Fruit fly (Drosophila melanogaster) whole organism, prepupa: Measurements from ENCODE around the gene Vps33B.
A peak's percentile ranks its signal among the peaks of the same experiment; 100 is the strongest.

Experiments used
- Blimp-1 ChIP-seq: fragments of 200-800 bp; sonication (Bioruptor generic); optimal IDR thresholded peaks from 3 replicates; lab custom pipeline; 2017; ENCODE audit warnings: missing biosample characterization, missing genetic modification characterization, mild to moderate bottlenecking, moderate library complexity, missing genetic modification reagents
- CG10631 ChIP-seq: fragments of 200-800 bp; sonication (Bioruptor generic); optimal IDR thresholded peaks from 2 replicates; lab custom pipeline; 2016; ENCODE audit warnings: missing biosample characterization, missing genetic modification characterization
- CG10669 ChIP-seq: fragments of 200-800 bp; sonication (Bioruptor generic); optimal IDR thresholded peaks from 3 replicates; lab custom pipeline; 2018; ENCODE audit warnings: missing biosample characterization, mild to moderate bottlenecking, missing genetic modification characterization, moderate library complexity
- CG11294 ChIP-seq: fragments of 200-800 bp; sonication (Bioruptor generic); IDR thresholded peaks from 2 replicates; pipeline ENCODE4 v1.3.6; 2022; ENCODE audit warnings: missing biosample characterization, missing genetic modification characterization
- CG11762 ChIP-seq: fragments of 200-800 bp; sonication (Bioruptor generic); optimal IDR thresholded peaks from 3 replicates; lab custom pipeline; 2016; ENCODE audit warnings: missing biosample characterization, missing genetic modification characterization; ENCODE audit not compliant: insufficient read depth
- CG11902 ChIP-seq: fragments of 200-800 bp; sonication (Bioruptor generic); optimal IDR thresholded peaks from 3 replicates; lab custom pipeline; 2016; ENCODE audit warnings: missing biosample characterization, missing genetic modification characterization
- CG1621 ChIP-seq: fragments of 200-800 bp; sonication (Bioruptor generic); optimal IDR thresholded peaks from 3 replicates; lab custom pipeline; 2018; ENCODE audit warnings: missing biosample characterization, mild to moderate bottlenecking, missing genetic modification characterization
- CG16779 ChIP-seq: fragments of 200-800 bp; sonication (Bioruptor generic); optimal IDR thresholded peaks from 3 replicates; lab custom pipeline; 2017; ENCODE audit warnings: missing biosample characterization, mild to moderate bottlenecking, missing genetic modification characterization
- CG3032 ChIP-seq: fragments of 200-800 bp; optimal IDR thresholded peaks from 2 replicates; lab custom pipeline; 2019; ENCODE audit warnings: missing biosample characterization, mild to moderate bottlenecking, missing genetic modification characterization, moderate library complexity
- CG31627 ChIP-seq: fragments of 200-800 bp; sonication (Bioruptor generic); optimal IDR thresholded peaks from 3 replicates; lab custom pipeline; 2016; ENCODE audit warnings: missing biosample characterization, missing genetic modification characterization
- CG32006 ChIP-seq: fragments of 200-800 bp; sonication (Bioruptor generic); optimal IDR thresholded peaks from 3 replicates; lab custom pipeline; 2017; ENCODE audit warnings: missing biosample characterization, mild to moderate bottlenecking, missing genetic modification characterization
- CG3919 ChIP-seq: fragments of 200-800 bp; sonication (Bioruptor generic); optimal IDR thresholded peaks from 3 replicates; lab custom pipeline; 2016; ENCODE audit warnings: missing biosample characterization, missing genetic modification characterization
- CG4318 ChIP-seq: fragments of 200-800 bp; sonication (Bioruptor generic); optimal IDR thresholded peaks from 3 replicates; lab custom pipeline; 2017; ENCODE audit warnings: missing biosample characterization, mild to moderate bottlenecking, missing genetic modification characterization
- CG6163 ChIP-seq: fragments of 200-800 bp; sonication (Bioruptor generic); IDR thresholded peaks from 3 replicates; pipeline ENCODE4 v1.3.6; 2022; ENCODE audit warnings: missing biosample characterization, missing genetic modification characterization
- CG6276 ChIP-seq: fragments of 200-800 bp; sonication (Bioruptor generic); optimal IDR thresholded peaks from 2 replicates; lab custom pipeline; 2017; ENCODE audit warnings: missing biosample characterization, mild to moderate bottlenecking, missing genetic modification characterization
- CG6808 ChIP-seq: fragments of 200-800 bp; sonication (Bioruptor generic); optimal IDR thresholded peaks from 3 replicates; lab custom pipeline; 2017; ENCODE audit warnings: missing biosample characterization, missing genetic modification characterization, mild to moderate bottlenecking, moderate library complexity, missing genetic modification reagents
- CG7368 ChIP-seq: fragments of 200-800 bp; sonication (Bioruptor generic); optimal IDR thresholded peaks from 3 replicates; lab custom pipeline; 2016; ENCODE audit warnings: missing biosample characterization, missing genetic modification characterization
- CG8119 ChIP-seq: fragments of 200-800 bp; sonication (Bioruptor generic); IDR thresholded peaks from 3 replicates; pipeline ENCODE4 v1.3.6; 2022; ENCODE audit warnings: missing biosample characterization, missing genetic modification characterization
- CG8319 ChIP-seq: fragments of 200-800 bp; sonication (Bioruptor generic); optimal IDR thresholded peaks from 3 replicates; lab custom pipeline; 2016; ENCODE audit warnings: missing biosample characterization, missing genetic modification characterization
- CG9139 ChIP-seq: fragments of 200-800 bp; sonication (Bioruptor generic); optimal IDR thresholded peaks from 3 replicates; lab custom pipeline; 2017; ENCODE audit warnings: missing biosample characterization, mild to moderate bottlenecking, missing genetic modification characterization
- Eip78C ChIP-seq: fragments of 200-800 bp; sonication (Bioruptor generic); peaks from one replicate; lab custom pipeline; 2016; ENCODE audit warnings: missing biosample characterization, missing genetic modification characterization
- Ets21C ChIP-seq: fragments of 200-800 bp; sonication (Bioruptor generic); optimal IDR thresholded peaks from 3 replicates; lab custom pipeline; 2016; ENCODE audit warnings: missing biosample characterization, missing genetic modification characterization
- Ets96B ChIP-seq: fragments of 200-800 bp; optimal IDR thresholded peaks from 2 replicates; lab custom pipeline; 2019; ENCODE audit warnings: missing biosample characterization, mild to moderate bottlenecking, missing genetic modification characterization, moderate library complexity
- Gug ChIP-seq: fragments of 200-800 bp; sonication (Bioruptor generic); IDR thresholded peaks from 2 replicates; pipeline ENCODE4 v1.3.6; 2022; ENCODE audit warnings: missing biosample characterization, missing genetic modification characterization
- Hr38 ChIP-seq: sonication (Bioruptor generic); optimal IDR thresholded peaks from 2 replicates; lab custom pipeline; 2016; ENCODE audit warnings: missing biosample characterization, missing genetic modification characterization
- Hr39 ChIP-seq: fragments of 200-800 bp; sonication (Bioruptor generic); optimal IDR thresholded peaks from 2 replicates; lab custom pipeline; 2016; ENCODE audit warnings: missing biosample characterization, missing genetic modification characterization
- Hr4 ChIP-seq: fragments of 200-800 bp; sonication (Bioruptor generic); optimal IDR thresholded peaks from 3 replicates; lab custom pipeline; 2016; ENCODE audit warnings: missing biosample characterization, missing genetic modification characterization
- Lpt ChIP-seq: fragments of 200-800 bp; sonication (Bioruptor generic); optimal IDR thresholded peaks from 3 replicates; lab custom pipeline; 2016; ENCODE audit warnings: missing biosample characterization, missing genetic modification characterization
- Met ChIP-seq: fragments of 200-800 bp; sonication (Bioruptor generic); optimal IDR thresholded peaks from 3 replicates; lab custom pipeline; 2016; ENCODE audit warnings: missing biosample characterization, missing genetic modification characterization
- OdsH ChIP-seq: fragments of 200-800 bp; sonication (Bioruptor generic); optimal IDR thresholded peaks from 3 replicates; lab custom pipeline; 2016; ENCODE audit warnings: missing biosample characterization, missing genetic modification characterization
- Smox ChIP-seq: fragments of 200-800 bp; sonication (Bioruptor generic); optimal IDR thresholded peaks from 3 replicates; lab custom pipeline; 2016; ENCODE audit warnings: missing biosample characterization, missing genetic modification characterization
- Sox14 ChIP-seq: fragments of 200-800 bp; sonication (Bioruptor generic); optimal IDR thresholded peaks from 3 replicates; lab custom pipeline; 2016; ENCODE audit warnings: missing biosample characterization, missing genetic modification characterization
- Sox15 ChIP-seq: fragments of 200-800 bp; sonication (Bioruptor generic); optimal IDR thresholded peaks from 3 replicates; lab custom pipeline; 2016; ENCODE audit warnings: missing biosample characterization, missing genetic modification characterization
- achi ChIP-seq: fragments of 200-800 bp; sonication (Bioruptor generic); optimal IDR thresholded peaks from 3 replicates; lab custom pipeline; 2016; ENCODE audit warnings: missing biosample characterization, missing genetic modification characterization
- acj6 ChIP-seq: fragments of 200-800 bp; sonication (Bioruptor generic); optimal IDR thresholded peaks from 3 replicates; lab custom pipeline; 2016; ENCODE audit warnings: missing biosample characterization, missing genetic modification characterization
- cyc ChIP-seq: fragments of 200-800 bp; sonication (Bioruptor generic); optimal IDR thresholded peaks from 3 replicates; lab custom pipeline; 2016; ENCODE audit warnings: missing biosample characterization, missing genetic modification characterization
- dsx ChIP-seq: fragments of 200-800 bp; optimal IDR thresholded peaks from 3 replicates; lab custom pipeline; 2019; ENCODE audit warnings: missing biosample characterization, mild to moderate bottlenecking, missing genetic modification characterization, moderate library complexity; ENCODE audit not compliant: poor library complexity, severe bottlenecking
- esn ChIP-seq: fragments of 200-800 bp; sonication (Bioruptor generic); optimal IDR thresholded peaks from 2 replicates; lab custom pipeline; 2016; ENCODE audit warnings: missing biosample characterization, mild to moderate bottlenecking, missing genetic modification characterization, moderate library complexity
- fd59A ChIP-seq: fragments of 200-800 bp; sonication (Bioruptor generic); optimal IDR thresholded peaks from 2 replicates; lab custom pipeline; 2017; ENCODE audit warnings: missing biosample characterization, mild to moderate bottlenecking, missing genetic modification characterization, missing genetic modification reagents
- fd85E ChIP-seq: fragments of 200-800 bp; sonication (Bioruptor generic); optimal IDR thresholded peaks from 3 replicates; lab custom pipeline; 2016; ENCODE audit warnings: missing biosample characterization, missing genetic modification characterization
- lz ChIP-seq: fragments of 200-800 bp; sonication (Bioruptor generic); optimal IDR thresholded peaks from 3 replicates; lab custom pipeline; 2016; ENCODE audit warnings: missing biosample characterization, missing genetic modification characterization
- pdm3 ChIP-seq: fragments of 200-800 bp; sonication (Bioruptor generic); optimal IDR thresholded peaks from 3 replicates; lab custom pipeline; 2016; ENCODE audit warnings: missing biosample characterization, missing genetic modification characterization
- salr ChIP-seq, 2 experiments: fragments of 200-800 bp; sonication (Bioruptor generic); optimal IDR thresholded peaks; 3 replicates each; lab custom pipeline; 2016 to 2018; ENCODE audit warnings: missing biosample characterization in 2 of 2, missing genetic modification characterization in 2 of 2, mild to moderate bottlenecking in 1 of 2
- spab ChIP-seq: fragments of 200-800 bp; sonication (Bioruptor generic); optimal IDR thresholded peaks from 2 replicates; lab custom pipeline; 2017; ENCODE audit warnings: missing biosample characterization, mild to moderate bottlenecking, missing genetic modification characterization, missing genetic modification reagents
- ss ChIP-seq, 2 experiments: fragments of 200-800 bp; sonication (Bioruptor generic); optimal IDR thresholded peaks; 2 replicates in 1 of 2; 3 replicates in 1 of 2; lab custom pipeline; 2017 to 2018; ENCODE audit warnings: mild to moderate bottlenecking in 2 of 2, missing biosample characterization in 2 of 2, missing genetic modification characterization in 2 of 2, moderate library complexity in 1 of 2
- topi ChIP-seq: fragments of 200-800 bp; sonication (Bioruptor generic); optimal IDR thresholded peaks from 3 replicates; lab custom pipeline; 2016; ENCODE audit warnings: missing biosample characterization, missing genetic modification characterization
- vri ChIP-seq: fragments of 200-800 bp; sonication (Bioruptor generic); optimal IDR thresholded peaks from 3 replicates; lab custom pipeline; 2016; ENCODE audit warnings: missing biosample characterization, mild to moderate bottlenecking, missing genetic modification characterization

Gene Vps33B

dm6 chr3R:25515450-25516288 lies 42.4 kb downstream of the Vps33B start, which contains the start of gene msi (continued):
- peak; percentile 91 for TF ChIP-seq CG11902 (GFP tag; lab: Kevin White, UChicago)
- peak; percentile 97 for TF ChIP-seq CG4318
- peak; percentile 86 for TF ChIP-seq CG11762 (GFP tag; lab: Kevin White, UChicago)
- peak; percentile 93 for TF ChIP-seq CG6808 (GFP tag; lab: Kevin White, UChicago)
- TF ChIP-seq spab (GFP tag; lab: Kevin White, UChicago): peak; percentile 97
- peak; percentile 92 for TF ChIP-seq CG7368
- TF ChIP-seq CG8319 (GFP tag; lab: Kevin White, UChicago): peak; percentile 91
- TF ChIP-seq Smox: peak; percentile 87
- peak; percentile 92 for TF ChIP-seq Hr4 (GFP tag; lab: Kevin White, UChicago)
- peak; percentile 87 for TF ChIP-seq cyc (GFP tag; lab: Kevin White, UChicago)
- peak; percentile 83 for TF ChIP-seq CG1621
- peak; percentile 99 for TF ChIP-seq CG3032
- peak; percentile 99 for TF ChIP-seq CG10631 (GFP tag; lab: Kevin White, UChicago)
- no peak for TF ChIP-seq Hr38 (GFP tag; lab: Kevin White, UChicago)
- TF ChIP-seq CG3919: peak; percentile 96
- TF ChIP-seq CG32006 (GFP tag; lab: Kevin White, UChicago): peak; percentile 99
- TF ChIP-seq OdsH (GFP tag; lab: Kevin White, UChicago): peak; percentile 96
- peak; percentile 80 for TF ChIP-seq Hr39
- TF ChIP-seq, all 60 proteins: peak for 59

DNA sequence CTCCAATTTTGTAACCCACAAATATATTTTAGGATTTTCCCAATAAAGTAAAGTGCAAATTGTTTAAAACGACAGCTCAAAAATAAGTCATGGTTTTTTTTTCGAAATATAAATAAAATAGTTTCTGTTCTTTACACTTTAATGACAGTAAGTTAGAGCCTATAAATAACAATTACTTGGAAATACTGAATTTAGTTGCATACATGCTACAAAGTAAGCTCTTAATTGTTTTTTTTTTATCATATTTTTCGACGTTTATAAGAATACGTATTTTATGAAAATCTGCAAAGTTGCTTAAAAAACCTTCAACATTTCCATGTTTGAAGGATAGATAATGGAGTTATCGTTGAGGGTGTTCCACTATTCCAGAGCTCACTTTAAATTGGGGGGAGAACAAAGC lies 44.2 kb downstream of the Vps33B start:
- TF ChIP-seq Lpt (GFP tag; lab: Kevin White, UChicago) (no peak), Ets96B (tag; lab: Kevin White, UChicago) (no peak), CG10631 (GFP tag; lab: Kevin White, UChicago) (peak; percentile 8), vri (GFP tag; lab: Kevin White, UChicago) (no peak), Eip78C (GFP tag; lab: Kevin White, UChicago) (peak; percentile 62), spab (GFP tag; lab: Kevin White, UChicago) (no peak), CG32006 (GFP tag; lab: Kevin White, UChicago) (no peak), Sox14 (GFP tag; lab: Kevin White, UChicago) (no peak), dsx (GFP tag; lab: Kevin White, UChicago) (no peak), CG3032 (no peak), Sox15 (GFP tag; lab: Kevin White, UChicago) (peak; percentile 7), esn (peak; percentile 41), topi (GFP tag; lab: Kevin White, UChicago) (peak; percentile 26), CG11294 (GFP tag; lab: Robert Waterston, UW) (no peak), lz (GFP tag; lab: Kevin White, UChicago) (no peak), achi (GFP tag; lab: Kevin White, UChicago) (peak; percentile 7), CG6276 (GFP tag; lab: Kevin White, UChicago) (no peak), Hr38 (GFP tag; lab: Kevin White, UChicago) (no peak), acj6 (GFP tag; lab: Kevin White, UChicago) (no peak), Met (GFP tag; lab: Kevin White, UChicago) (peak; percentile 12), OdsH (GFP tag; lab: Kevin White, UChicago) (peak; percentile 6), pdm3 (GFP tag; lab: Kevin White, UChicago) (peak; percentile 36), CG16779 (tag; lab: Kevin White, UChicago) (no peak), CG11762 (GFP tag; lab: Kevin White, UChicago) (no peak), CG11902 (GFP tag; lab: Kevin White, UChicago) (no peak), CG8119 (GFP tag; lab: Robert Waterston, UW) (no peak), fd85E (GFP tag; lab: Kevin White, UChicago) (no peak), CG6163 (GFP tag; lab: Robert Waterston, UW) (no peak), fd59A (GFP tag; lab: Kevin White, UChicago) (no peak), CG31627 (peak; percentile 31), CG4318 (no peak), salr (GFP tag; optimal IDR thresholded peaks at IDR 0.05; lab: Kevin White, UChicago) (no peak), Blimp-1 (GFP tag; lab: Kevin White, UChicago) (no peak), CG9139 (no peak), ss (GFP tag; optimal IDR thresholded peaks at IDR 0.05; lab: Kevin White, UChicago) (no peak), CG7368 (no peak), CG6808 (GFP tag; lab: Kevin White, UChicago) (no peak), Hr39 (peak; percentile 18), Ets21C (no peak), Gug (GFP tag; lab: Robert Waterston, UW) (no peak), CG10669 (GFP tag; lab: Kevin White, UChicago) (no peak)
